Worm (Caenorhabditis elegans) whole organism, L1 larva: ENCODE measurements around the gene sumv-2.

ENCODE experiments used
- C16A3.4 ChIP-seq: fragments of 150-350 bp; optimal IDR thresholded peaks from 2 replicates; lab custom pipeline; 2014; ENCODE audit warnings: missing biosample characterization, missing genetic modification characterization
- blmp-1 ChIP-seq: fragments of 150-350 bp; optimal IDR thresholded peaks from 2 replicates; lab custom pipeline; 2014; ENCODE audit warnings: missing biosample characterization, missing genetic modification characterization
- egl-27 ChIP-seq, 2 experiments: fragments of 150-350 bp in 1 of 2; sonication (generic microtip); optimal IDR thresholded peaks; 3 replicates each; lab custom pipeline; 2017 to 2018; ENCODE audit warnings: missing biosample characterization in 2 of 2, missing genetic modification characterization in 2 of 2, missing genetic modification reagents in 2 of 2
- elt-3 ChIP-seq, 6 experiments: fragments of 150-350 bp in 1 of 6; sonication (generic microtip); optimal IDR thresholded peaks; 2 replicates each; lab custom pipeline; 2017 to 2018; ENCODE audit warnings: missing biosample characterization in 6 of 6, missing genetic modification characterization in 6 of 6, inconsistent platforms in 1 of 6
- lin-39 ChIP-seq: fragments of 150-350 bp; optimal IDR thresholded peaks from 2 replicates; lab custom pipeline; 2014; ENCODE audit warnings: missing biosample characterization, missing genetic modification reagents, missing genetic modification characterization
- mep-1 ChIP-seq: fragments of 150-350 bp; optimal IDR thresholded peaks from 2 replicates; lab custom pipeline; 2014; ENCODE audit warnings: missing biosample characterization, missing genetic modification characterization
- nhr-28 ChIP-seq: fragments of 150-350 bp; optimal IDR thresholded peaks from 2 replicates; lab custom pipeline; 2014; ENCODE audit warnings: missing biosample characterization, missing genetic modification characterization
- nhr-47 ChIP-seq: sonication (generic microtip); optimal IDR thresholded peaks from 2 replicates; lab custom pipeline; 2016; ENCODE audit warnings: mild to moderate bottlenecking, missing genetic modification characterization, moderate library complexity, missing compliant biosample characterization
- nhr-90 ChIP-seq: sonication (generic microtip); optimal IDR thresholded peaks from 2 replicates; lab custom pipeline; 2016; ENCODE audit warnings: mild to moderate bottlenecking, missing genetic modification characterization, missing compliant biosample characterization; ENCODE audit not compliant: poor library complexity
- unc-30 ChIP-seq: sonication (generic microtip); optimal IDR thresholded peaks from 2 replicates; lab custom pipeline; 2017; ENCODE audit warnings: missing biosample characterization, missing genetic modification characterization
- unc-62 ChIP-seq: fragments of 150-350 bp; optimal IDR thresholded peaks from 2 replicates; lab custom pipeline; 2014; ENCODE audit warnings: missing biosample characterization, missing genetic modification reagents, missing genetic modification characterization
- ztf-11 ChIP-seq, 2 experiments: sonication (generic microtip); optimal IDR thresholded peaks; 2 replicates each; lab custom pipeline; 2016 to 2017; ENCODE audit warnings: missing genetic modification characterization in 2 of 2, missing biosample characterization in 1 of 2, missing compliant biosample characterization in 1 of 2

DNA sequence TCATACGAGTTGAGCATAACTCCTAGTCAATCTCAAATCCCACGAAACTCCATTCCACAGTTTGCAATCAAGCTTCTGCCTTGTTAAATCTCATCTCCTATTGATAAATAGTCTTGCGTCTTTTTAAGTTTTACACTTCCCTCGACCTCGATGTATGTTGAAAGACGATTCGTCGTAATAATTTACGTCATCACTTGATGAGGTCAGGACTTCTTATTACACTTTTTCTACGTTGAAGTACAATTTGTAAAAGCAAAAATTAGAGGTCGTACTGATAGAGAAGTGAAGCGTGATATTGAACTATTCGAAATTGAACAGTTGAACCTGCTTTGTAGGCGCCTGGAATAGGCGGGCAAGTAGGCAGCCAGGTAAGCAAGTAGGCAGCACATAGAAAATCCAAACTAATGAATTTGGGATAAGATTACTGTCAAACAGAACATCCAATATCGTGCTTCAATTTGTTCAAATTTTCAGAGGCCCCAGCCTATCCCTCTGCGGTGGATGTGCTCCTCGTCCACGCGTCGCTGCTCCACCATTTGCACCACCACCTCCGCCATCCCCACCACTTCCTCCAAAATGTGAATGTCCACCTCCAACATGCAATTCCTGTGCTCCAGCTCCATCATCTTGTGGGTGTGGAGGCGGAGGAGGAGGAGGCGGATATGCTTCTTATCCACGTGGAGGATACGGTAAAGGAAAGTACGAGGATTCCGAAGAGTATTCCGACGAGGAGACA lies 32.5 kb downstream of the sumv-2 start:
- TF ChIP-seq C16A3.4 (tag; lab: Kevin White, UChicago) (no peak), nhr-47 (tag; lab: Kevin White, UChicago) (no peak), lin-39 (tag; lab: Kevin White, UChicago) (no peak), ztf-11 (tag; optimal IDR thresholded peaks at IDR 0.05; lab: Kevin White, UChicago) (no peak), egl-27 (tag; optimal IDR thresholded peaks at IDR 0.05; lab: Kevin White, UChicago) (no peak), unc-62 (no peak), nhr-28 (tag; lab: Kevin White, UChicago) (no peak), blmp-1 (tag; lab: Kevin White, UChicago) (no peak), nhr-90 (tag; lab: Kevin White, UChicago) (no peak), mep-1 (tag; lab: Kevin White, UChicago) (no peak), elt-3 (tag; optimal IDR thresholded peaks at IDR 0.05; lab: Kevin White, UChicago) (no peak), unc-30 (tag; lab: Kevin White, UChicago) (no peak)
